Fruit fly (Drosophila melanogaster): ENCODE measurements around the gene CG14839.

DNA sequence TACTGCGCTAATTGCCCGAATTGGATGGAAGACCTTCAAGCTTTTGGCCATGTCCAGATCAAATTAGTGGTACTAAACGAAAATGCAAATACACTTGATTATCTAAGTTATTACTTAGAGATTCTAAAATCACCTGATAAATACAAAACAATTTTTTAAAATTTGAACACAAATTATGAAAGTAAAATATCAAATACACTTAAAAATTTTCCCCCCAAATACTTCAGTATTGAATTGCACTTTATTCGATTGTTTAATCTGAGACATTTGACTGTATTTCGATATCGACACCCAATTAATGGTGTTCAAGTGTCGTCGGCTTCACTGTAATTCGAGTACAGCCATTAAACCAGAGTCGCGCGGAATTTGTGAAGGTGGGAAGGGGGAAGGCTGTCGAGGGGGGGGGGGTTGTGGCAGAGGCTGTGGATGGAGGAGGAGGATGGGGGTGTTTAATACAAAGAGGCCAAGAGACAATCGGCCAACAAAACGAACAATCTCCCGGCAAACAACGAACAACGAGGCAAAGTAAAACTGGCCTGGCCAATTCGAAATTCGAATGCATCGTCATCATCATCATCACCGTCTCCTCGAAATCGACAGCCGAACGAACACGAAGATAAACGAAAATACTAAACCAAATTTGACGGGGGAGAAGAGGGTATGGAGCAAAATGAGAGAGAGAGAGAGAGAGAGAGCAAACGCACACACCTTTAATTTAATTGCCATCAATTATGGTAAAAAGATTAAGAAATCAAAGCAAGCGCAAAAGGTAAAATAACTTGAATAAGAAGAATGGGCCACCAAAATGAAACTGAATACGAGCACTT, 20.2 kb downstream of the CG14839 start:
- TF ChIP-seq dac (GFP tag; optimal IDR thresholded peaks at IDR 0.05) (no peak), Gug (GFP tag; IDR thresholded peaks at IDR 0.05) (no peak), CG16779 (tag; optimal IDR thresholded peaks at IDR 0.05) (no peak)
